Fruit fly (Drosophila melanogaster) whole organism, adult: ENCODE measurements around the gene CG43401.

Experiments used
- CG11617 ChIP-seq: fragments of 200-800 bp; sonication (Bioruptor generic); optimal IDR thresholded peaks from 2 replicates; lab custom pipeline; 2017; ENCODE audit warnings: mild to moderate bottlenecking, missing biosample characterization, missing genetic modification reagents, missing genetic modification characterization
- CG12768 ChIP-seq: fragments of 200-800 bp; sonication (Bioruptor generic); optimal IDR thresholded peaks from 2 replicates; lab custom pipeline; 2017; ENCODE audit warnings: missing biosample characterization, missing genetic modification characterization, mild to moderate bottlenecking, moderate library complexity, missing genetic modification reagents
- CG14711 ChIP-seq: fragments of 200-800 bp; sonication (Bioruptor generic); optimal IDR thresholded peaks from 2 replicates; lab custom pipeline; 2018; ENCODE audit warnings: missing biosample characterization, mild to moderate bottlenecking, missing genetic modification characterization, moderate library complexity
- CG1620 ChIP-seq: fragments of 200-800 bp; sonication (Bioruptor generic); optimal IDR thresholded peaks from 2 replicates; lab custom pipeline; 2016; ENCODE audit warnings: missing biosample characterization, missing genetic modification characterization
- CG33017 ChIP-seq: fragments of 200-800 bp; sonication (Bioruptor generic); optimal IDR thresholded peaks from 2 replicates; lab custom pipeline; 2018; ENCODE audit warnings: missing biosample characterization, mild to moderate bottlenecking, missing genetic modification characterization, moderate library complexity
- CG5204 ChIP-seq: fragments of 200-800 bp; sonication (Bioruptor generic); optimal IDR thresholded peaks from 2 replicates; lab custom pipeline; 2016; ENCODE audit warnings: missing biosample characterization, missing genetic modification characterization
- CG7045 ChIP-seq: fragments of 200-800 bp; sonication (Bioruptor generic); optimal IDR thresholded peaks from 2 replicates; lab custom pipeline; 2017; ENCODE audit warnings: missing biosample characterization, mild to moderate bottlenecking, missing genetic modification characterization
- CG7101 ChIP-seq: fragments of 200-800 bp; sonication (Bioruptor generic); optimal IDR thresholded peaks from 2 replicates; lab custom pipeline; 2018; ENCODE audit warnings: missing biosample characterization, mild to moderate bottlenecking, missing genetic modification characterization, moderate library complexity
- Clk ChIP-seq: fragments of 200-800 bp; sonication (Bioruptor generic); optimal IDR thresholded peaks from 2 replicates; lab custom pipeline; 2017; ENCODE audit warnings: missing biosample characterization, missing genetic modification characterization
- Crg-1 ChIP-seq: fragments of 200-800 bp; sonication (Bioruptor generic); optimal IDR thresholded peaks from 2 replicates; lab custom pipeline; 2016; ENCODE audit warnings: missing biosample characterization, missing genetic modification characterization
- Hr96 ChIP-seq: fragments of 200-800 bp; sonication (Bioruptor generic); optimal IDR thresholded peaks from 2 replicates; lab custom pipeline; 2016; ENCODE audit warnings: missing biosample characterization, missing genetic modification characterization
- Mnt ChIP-seq: fragments of 200-800 bp; sonication (Bioruptor generic); optimal IDR thresholded peaks from 2 replicates; lab custom pipeline; 2016; ENCODE audit warnings: missing biosample characterization, mild to moderate bottlenecking, missing genetic modification characterization
- bab1 ChIP-seq: fragments of 200-800 bp; sonication (Bioruptor generic); optimal IDR thresholded peaks from 3 replicates; lab custom pipeline; 2019; ENCODE audit warnings: missing biosample characterization, mild to moderate bottlenecking, missing genetic modification characterization, moderate library complexity
- cic ChIP-seq: fragments of 200-800 bp; sonication (Bioruptor generic); optimal IDR thresholded peaks from 2 replicates; lab custom pipeline; 2017; ENCODE audit warnings: missing biosample characterization, mild to moderate bottlenecking, missing genetic modification characterization, moderate library complexity
- cnc ChIP-seq, 2 experiments: fragments of >200 bp; optimal IDR thresholded peaks; 2 replicates each; lab custom pipeline; 2017
- kay ChIP-seq: fragments of 200-800 bp; sonication (Bioruptor generic); peaks from one replicate; lab custom pipeline; 2016; ENCODE audit warnings: missing biosample characterization, missing genetic modification characterization, borderline replicate concordance
- ovo ChIP-seq: fragments of 200-800 bp; sonication (Bioruptor generic); optimal IDR thresholded peaks from 2 replicates; lab custom pipeline; 2016; ENCODE audit warnings: missing biosample characterization, missing genetic modification characterization
- pad ChIP-seq: fragments of 200-800 bp; sonication (Bioruptor generic); optimal IDR thresholded peaks from 3 replicates; lab custom pipeline; 2017; ENCODE audit warnings: missing biosample characterization, missing genetic modification characterization, mild to moderate bottlenecking, moderate library complexity, missing genetic modification reagents
- tj ChIP-seq: fragments of 200-800 bp; sonication (Bioruptor generic); optimal IDR thresholded peaks from 3 replicates; lab custom pipeline; 2017; ENCODE audit warnings: missing biosample characterization, mild to moderate bottlenecking, missing genetic modification characterization, moderate library complexity
- toe ChIP-seq: fragments of 200-800 bp; sonication (Bioruptor generic); optimal IDR thresholded peaks from 2 replicates; lab custom pipeline; 2016; ENCODE audit warnings: missing biosample characterization, missing genetic modification characterization

CG43401 gene

dm6 chr2L:1418129-1418746, 10.0 kb upstream of the CG43401 start:
- TF ChIP-seq bab1 (GFP tag; lab: Kevin White, UChicago) (no peak), ovo (GFP tag; lab: Kevin White, UChicago) (no peak), toe (GFP tag; lab: Kevin White, UChicago) (no peak), pad (GFP tag; lab: Kevin White, UChicago) (no peak), tj (GFP tag; lab: Kevin White, UChicago) (no peak), cnc (optimal IDR thresholded peaks at IDR 0.05; lab: Kevin White, UChicago) (no peak), Hr96 (GFP tag; lab: Kevin White, UChicago) (no peak), Clk (GFP tag; lab: Kevin White, UChicago) (no peak), CG5204 (GFP tag; lab: Kevin White, UChicago) (no peak), CG33017 (no peak), kay (GFP tag; lab: Kevin White, UChicago) (no peak), cic (GFP tag; lab: Kevin White, UChicago) (no peak), CG14711 (tag; lab: Kevin White, UChicago) (no peak), CG1620 (GFP tag; lab: Kevin White, UChicago) (no peak), Mnt (GFP tag; lab: Kevin White, UChicago) (no peak), CG11617 (GFP tag; lab: Kevin White, UChicago) (no peak)

dm6 chr2L:1419656-1420055, 8.6 kb upstream of the CG43401 start:
- TF ChIP-seq ovo (GFP tag; lab: Kevin White, UChicago) = no peak
- no peak for TF ChIP-seq toe (GFP tag; lab: Kevin White, UChicago)

- peak; percentile 20 for TF ChIP-seq tj (GFP tag; lab: Kevin White, UChicago)
- peak; percentile 76 for TF ChIP-seq Mnt (GFP tag; lab: Kevin White, UChicago)
- TF ChIP-seq cic (GFP tag; lab: Kevin White, UChicago) = no peak
These were observed 8.0 kb upstream of the CG43401 start, which contains the start of gene robo2 for dm6 chr2L:1420287-1420686. TSS of gene robo2 (minus strand) at chr2L:1420453.

- TF ChIP-seq CG5204 (GFP tag; lab: Kevin White, UChicago) = no peak
- TF ChIP-seq Hr96 (GFP tag; lab: Kevin White, UChicago) = no peak
- no peak for TF ChIP-seq Mnt (GFP tag; lab: Kevin White, UChicago)
- no peak for TF ChIP-seq bab1 (GFP tag; lab: Kevin White, UChicago)
- no peak for TF ChIP-seq pad (GFP tag; lab: Kevin White, UChicago)
- no peak for TF ChIP-seq cic (GFP tag; lab: Kevin White, UChicago)
- no peak for TF ChIP-seq kay (GFP tag; lab: Kevin White, UChicago)
- no peak for TF ChIP-seq Clk (GFP tag; lab: Kevin White, UChicago)
- TF ChIP-seq tj (GFP tag; lab: Kevin White, UChicago) = no peak
- TF ChIP-seq ovo (GFP tag; lab: Kevin White, UChicago) = no peak
- TF ChIP-seq CG12768 (GFP tag; lab: Kevin White, UChicago) = no peak
- no peak for TF ChIP-seq CG7101
- TF ChIP-seq CG1620 (GFP tag; lab: Kevin White, UChicago) = no peak
- TF ChIP-seq CG11617 (GFP tag; lab: Kevin White, UChicago) = no peak
- TF ChIP-seq cnc (optimal IDR thresholded peaks at IDR 0.05; lab: Kevin White, UChicago) = no peak
- TF ChIP-seq CG33017 = no peak
- no peak for TF ChIP-seq CG7045
- TF ChIP-seq CG14711 (tag; lab: Kevin White, UChicago) = no peak
These were observed 6.6 kb upstream of the CG43401 start for dm6 chr2L:1421460-1422332.

dm6 chr2L:1422725-1423124, 5.5 kb upstream of the CG43401 start:
- no peak for TF ChIP-seq CG5204 (GFP tag; lab: Kevin White, UChicago)
- TF ChIP-seq kay (GFP tag; lab: Kevin White, UChicago) = no peak
- TF ChIP-seq Hr96 (GFP tag; lab: Kevin White, UChicago) = no peak
- TF ChIP-seq toe (GFP tag; lab: Kevin White, UChicago) = no peak
- TF ChIP-seq pad (GFP tag; lab: Kevin White, UChicago) = no peak
- no peak for TF ChIP-seq tj (GFP tag; lab: Kevin White, UChicago)
- no peak for TF ChIP-seq bab1 (GFP tag; lab: Kevin White, UChicago)
- no peak for TF ChIP-seq cnc (optimal IDR thresholded peaks at IDR 0.05; lab: Kevin White, UChicago)
- TF ChIP-seq CG1620 (GFP tag; lab: Kevin White, UChicago) = no peak
- no peak for TF ChIP-seq Mnt (GFP tag; lab: Kevin White, UChicago)
- TF ChIP-seq CG33017 = no peak
- TF ChIP-seq CG7045 = no peak
- TF ChIP-seq Crg-1 = no peak
- TF ChIP-seq CG14711 (tag; lab: Kevin White, UChicago) = no peak
- no peak for TF ChIP-seq ovo (GFP tag; lab: Kevin White, UChicago)

dm6 chr2L:1423832-1424382, 4.4 kb upstream of the CG43401 start:
- TF ChIP-seq CG5204 (GFP tag; lab: Kevin White, UChicago) = no peak
- no peak for TF ChIP-seq ovo (GFP tag; lab: Kevin White, UChicago)
- no peak for TF ChIP-seq CG14711 (tag; lab: Kevin White, UChicago)
- no peak for TF ChIP-seq CG1620 (GFP tag; lab: Kevin White, UChicago)
- no peak for TF ChIP-seq CG11617 (GFP tag; lab: Kevin White, UChicago)
- TF ChIP-seq Hr96 (GFP tag; lab: Kevin White, UChicago) = no peak
- no peak for TF ChIP-seq kay (GFP tag; lab: Kevin White, UChicago)
- no peak for TF ChIP-seq CG7045
- TF ChIP-seq toe (GFP tag; lab: Kevin White, UChicago) = no peak
- TF ChIP-seq Mnt (GFP tag; lab: Kevin White, UChicago) = no peak
- TF ChIP-seq bab1 (GFP tag; lab: Kevin White, UChicago) = no peak
- no peak for TF ChIP-seq tj (GFP tag; lab: Kevin White, UChicago)
- TF ChIP-seq Clk (GFP tag; lab: Kevin White, UChicago) = no peak
- TF ChIP-seq pad (GFP tag; lab: Kevin White, UChicago) = no peak
- TF ChIP-seq cic (GFP tag; lab: Kevin White, UChicago) = no peak
- TF ChIP-seq CG12768 (GFP tag; lab: Kevin White, UChicago) = no peak
- no peak for TF ChIP-seq CG33017
